Worm (Caenorhabditis elegans): ENCODE measurements around the gene glr-2.

DNA sequence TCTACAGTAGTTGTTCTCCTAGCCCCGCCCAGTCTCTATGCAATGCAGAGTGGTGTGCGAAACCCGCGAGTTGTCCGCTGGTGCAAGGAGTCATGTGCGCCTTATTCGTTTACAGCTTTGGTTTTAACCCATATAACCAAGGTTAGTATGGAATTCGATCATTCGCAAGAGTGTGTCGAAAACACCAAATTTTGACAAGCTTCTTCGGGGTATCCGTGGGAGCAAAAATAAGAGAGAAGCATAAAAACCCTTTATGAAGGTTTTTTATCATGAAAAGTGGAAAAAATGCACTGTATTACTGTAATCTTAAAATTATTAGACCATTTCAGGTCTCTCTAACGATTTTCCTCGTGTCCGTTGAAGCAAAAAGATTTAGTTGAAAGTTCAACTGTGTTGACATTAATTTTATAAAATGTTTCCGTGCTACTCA lies 2.6 kb downstream of the glr-2 start:
- TF ChIP-seq ztf-29 (GFP tag; IDR thresholded peaks at IDR 0.05) (no peak), klf-2 (GFP tag; conservative IDR thresholded peaks at IDR 0.05) (no peak), ztf-23 (GFP tag; IDR thresholded peaks at IDR 0.05) (no peak), flt-1 (GFP tag; IDR thresholded peaks at IDR 0.05) (no peak), T22C8.4 (GFP tag; IDR thresholded peaks at IDR 0.05) (no peak), ref-1 (GFP tag; conservative IDR thresholded peaks at IDR 0.05) (no peak), cog-1 (tag; optimal IDR thresholded peaks at IDR 0.05) (no peak)
